Fruit fly (Drosophila melanogaster) whole organism, embryonic: ENCODE measurements around the gene smo.

ENCODE experiments used
- Ada2b ChIP-seq: fragments of 200-800 bp; sonication (Bioruptor generic); IDR thresholded peaks from 2 replicates; pipeline ENCODE4 v1.3.6; 2022; ENCODE audit warnings: missing biosample characterization, missing genetic modification characterization
- B-H2 ChIP-seq: fragments of 200-800 bp; sonication (Bioruptor generic); optimal IDR thresholded peaks from 2 replicates; lab custom pipeline; 2018; ENCODE audit warnings: missing biosample characterization, mild to moderate bottlenecking, missing genetic modification characterization
- Bgb ChIP-seq: fragments of 200-800 bp; sonication (Bioruptor generic); IDR thresholded peaks from 2 replicates; pipeline ENCODE4 v1.3.6; 2022; ENCODE audit warnings: missing biosample characterization, missing genetic modification characterization; ENCODE audit not compliant: partially characterized antibody
- CG10321 ChIP-seq: fragments of 200-800 bp; sonication (Bioruptor generic); IDR thresholded peaks from 2 replicates; pipeline ENCODE4 v1.3.6; 2022; ENCODE audit warnings: missing biosample characterization, missing genetic modification characterization
- CG10959 ChIP-seq: fragments of 200-800 bp; sonication (Bioruptor generic); IDR thresholded peaks from 2 replicates; pipeline ENCODE4 v1.3.6; 2022; ENCODE audit warnings: missing biosample characterization, missing genetic modification characterization
- CG10979 ChIP-seq: fragments of 200-800 bp; sonication (Bioruptor generic); optimal IDR thresholded peaks from 2 replicates; lab custom pipeline; 2018; ENCODE audit warnings: missing biosample characterization, mild to moderate bottlenecking, missing genetic modification characterization, moderate library complexity
- CG12104 ChIP-seq: fragments of 200-800 bp; sonication (Bioruptor generic); optimal IDR thresholded peaks from 3 replicates; lab custom pipeline; 2016; ENCODE audit warnings: missing biosample characterization, missing genetic modification characterization
- CG13296 ChIP-seq: fragments of 200-800 bp; sonication (Bioruptor generic); optimal IDR thresholded peaks from 3 replicates; lab custom pipeline; 2018; ENCODE audit warnings: missing biosample characterization, mild to moderate bottlenecking, missing genetic modification characterization
- CG14710 ChIP-seq: fragments of 200-800 bp; sonication (Bioruptor generic); optimal IDR thresholded peaks from 3 replicates; lab custom pipeline; 2019; ENCODE audit warnings: missing biosample characterization, mild to moderate bottlenecking, missing genetic modification characterization, moderate library complexity
- CG15269 ChIP-seq: fragments of 200-800 bp; sonication (Bioruptor generic); optimal IDR thresholded peaks from 2 replicates; lab custom pipeline; 2018; ENCODE audit warnings: missing biosample characterization, mild to moderate bottlenecking, missing genetic modification characterization, moderate library complexity
- CG1529 ChIP-seq: fragments of 200-800 bp; sonication (Bioruptor generic); optimal IDR thresholded peaks from 3 replicates; lab custom pipeline; 2018; ENCODE audit warnings: missing biosample characterization, missing genetic modification characterization
- CG15601 ChIP-seq: fragments of 200-800 bp; sonication (Bioruptor generic); optimal IDR thresholded peaks from 3 replicates; lab custom pipeline; 2019; ENCODE audit warnings: missing biosample characterization, mild to moderate bottlenecking, missing genetic modification characterization, moderate library complexity
- CG18262 ChIP-seq: fragments of 200-800 bp; optimal IDR thresholded peaks from 3 replicates; lab custom pipeline; 2019; ENCODE audit warnings: missing biosample characterization, mild to moderate bottlenecking, missing genetic modification characterization, moderate library complexity
- CG32772 ChIP-seq: fragments of 200-800 bp; sonication (Bioruptor generic); IDR thresholded peaks from 2 replicates; pipeline ENCODE4 v1.3.6; 2022; ENCODE audit warnings: missing biosample characterization, missing genetic modification characterization
- CG4424 ChIP-seq: fragments of 200-800 bp; sonication (Bioruptor generic); optimal IDR thresholded peaks from 3 replicates; lab custom pipeline; 2016; ENCODE audit warnings: missing biosample characterization, missing genetic modification characterization
- CG7556 ChIP-seq: fragments of 200-800 bp; sonication (Bioruptor generic); optimal IDR thresholded peaks from 2 replicates; lab custom pipeline; 2017; ENCODE audit warnings: missing biosample characterization, mild to moderate bottlenecking, missing genetic modification characterization
- CG8478 ChIP-seq: fragments of >200 bp; optimal IDR thresholded peaks from 2 replicates; lab custom pipeline; 2018
- CG9817 ChIP-seq: fragments of 200-800 bp; sonication (Bioruptor generic); optimal IDR thresholded peaks from 2 replicates; lab custom pipeline; 2018; ENCODE audit warnings: missing biosample characterization, mild to moderate bottlenecking, missing genetic modification characterization, moderate library complexity
- Dip3 ChIP-seq: fragments of 200-800 bp; sonication (Bioruptor generic); optimal IDR thresholded peaks from 3 replicates; lab custom pipeline; 2016; ENCODE audit warnings: missing biosample characterization, missing genetic modification characterization
- Doc2 ChIP-seq: fragments of 200-800 bp; sonication (Bioruptor generic); IDR thresholded peaks from 2 replicates; pipeline ENCODE4 v1.3.6; 2022; ENCODE audit warnings: missing biosample characterization, missing genetic modification characterization
- H15 ChIP-seq: fragments of 200-800 bp; sonication (Bioruptor generic); IDR thresholded peaks from 3 replicates; pipeline ENCODE4 v1.3.6; 2022; ENCODE audit warnings: missing biosample characterization, missing genetic modification characterization
- Hr39 ChIP-seq: fragments of >200 bp; optimal IDR thresholded peaks from 2 replicates; lab custom pipeline; 2017
- MTF-1 ChIP-seq: fragments of 200-800 bp; sonication (Bioruptor generic); optimal IDR thresholded peaks from 2 replicates; lab custom pipeline; 2018; ENCODE audit warnings: missing biosample characterization, mild to moderate bottlenecking, missing genetic modification characterization, borderline replicate concordance
- Mes4 ChIP-seq: fragments of 200-800 bp; sonication (Bioruptor generic); optimal IDR thresholded peaks from 2 replicates; lab custom pipeline; 2016; ENCODE audit warnings: missing biosample characterization, missing genetic modification characterization
- Mrtf ChIP-seq: fragments of 200-800 bp; sonication (Bioruptor generic); IDR thresholded peaks from 3 replicates; pipeline ENCODE4 v1.3.6; 2022; ENCODE audit warnings: missing biosample characterization, missing genetic modification characterization
- Sox100B ChIP-seq: fragments of 200-800 bp; sonication (Bioruptor generic); optimal IDR thresholded peaks from 3 replicates; lab custom pipeline; 2018; ENCODE audit warnings: missing biosample characterization, mild to moderate bottlenecking, missing genetic modification characterization
- Trl ChIP-seq, 3 experiments: fragments of >200 bp in 2 of 3; fragments of 200-800 bp in 1 of 3; sonication (Bioruptor generic) in 1 of 3; optimal IDR thresholded peaks; 2 replicates in 1 of 3; 3 replicates in 2 of 3; lab custom pipeline; 2016 to 2017; ENCODE audit warnings: missing biosample characterization in 1 of 3, missing genetic modification characterization in 1 of 3
- caup ChIP-seq: fragments of 200-800 bp; sonication (Bioruptor generic); optimal IDR thresholded peaks from 3 replicates; lab custom pipeline; 2017; ENCODE audit warnings: missing biosample characterization, mild to moderate bottlenecking, missing genetic modification characterization, moderate library complexity; ENCODE audit not compliant: severe bottlenecking
- crp ChIP-seq, 2 experiments: fragments of 200-800 bp; sonication (Bioruptor generic); optimal IDR thresholded peaks; 2 replicates in 1 of 2; 3 replicates in 1 of 2; lab custom pipeline; 2017; ENCODE audit warnings: missing biosample characterization in 2 of 2, missing genetic modification characterization in 2 of 2, mild to moderate bottlenecking in 1 of 2, moderate library complexity in 1 of 2
- da ChIP-seq: fragments of 200-800 bp; sonication (Bioruptor generic); optimal IDR thresholded peaks from 2 replicates; lab custom pipeline; 2016; ENCODE audit warnings: missing biosample characterization, missing genetic modification characterization
- dan ChIP-seq: fragments of 200-800 bp; sonication (Bioruptor generic); IDR thresholded peaks from 2 replicates; pipeline ENCODE4 v1.3.6; 2022; ENCODE audit warnings: missing biosample characterization, missing genetic modification characterization
- dpn ChIP-seq, 2 experiments: fragments of 200-800 bp; sonication (Bioruptor generic); optimal IDR thresholded peaks; 3 replicates each; lab custom pipeline; 2016; ENCODE audit warnings: missing biosample characterization in 2 of 2, missing genetic modification characterization in 2 of 2
- eve ChIP-seq, 2 experiments: fragments of >200 bp; optimal IDR thresholded peaks; 2 replicates each; lab custom pipeline; 2017; ENCODE audit warnings: missing biosample characterization in 2 of 2, missing genetic modification characterization in 2 of 2
- ewg ChIP-seq: fragments of 200-800 bp; sonication (Bioruptor generic); optimal IDR thresholded peaks from 3 replicates; lab custom pipeline; 2017; ENCODE audit warnings: mild to moderate bottlenecking, missing biosample characterization, missing genetic modification reagents, missing genetic modification characterization
- exex ChIP-seq: fragments of 200-800 bp; sonication (Bioruptor generic); optimal IDR thresholded peaks from 4 replicates; lab custom pipeline; 2018; ENCODE audit warnings: missing biosample characterization, mild to moderate bottlenecking, missing genetic modification characterization, moderate library complexity
- grau ChIP-seq: fragments of 200-800 bp; optimal IDR thresholded peaks from 3 replicates; lab custom pipeline; 2019; ENCODE audit warnings: missing biosample characterization, mild to moderate bottlenecking, missing genetic modification characterization, moderate library complexity
- grn ChIP-seq: fragments of 200-800 bp; sonication (Bioruptor generic); optimal IDR thresholded peaks from 3 replicates; lab custom pipeline; 2017; ENCODE audit warnings: missing biosample characterization, missing genetic modification characterization
- gsb ChIP-seq: fragments of 200-800 bp; sonication (Bioruptor generic); IDR thresholded peaks from 2 replicates; pipeline ENCODE4 v1.3.6; 2022; ENCODE audit warnings: missing biosample characterization, missing genetic modification characterization
- hb ChIP-seq: fragments of 200-800 bp; sonication (Bioruptor generic); IDR thresholded peaks from 3 replicates; pipeline ENCODE4 v1.3.6; 2022; ENCODE audit warnings: missing biosample characterization, missing genetic modification characterization; ENCODE audit not compliant: partially characterized antibody
- jumu ChIP-seq: fragments of 200-800 bp; sonication (Bioruptor generic); optimal IDR thresholded peaks from 3 replicates; lab custom pipeline; 2016; ENCODE audit warnings: missing biosample characterization, missing genetic modification characterization
- kah ChIP-seq: fragments of 200-800 bp; sonication (Bioruptor generic); optimal IDR thresholded peaks from 2 replicates; lab custom pipeline; 2018; ENCODE audit warnings: missing biosample characterization, mild to moderate bottlenecking, missing genetic modification characterization
- ken ChIP-seq: fragments of 200-800 bp; sonication (Bioruptor generic); IDR thresholded peaks from 3 replicates; pipeline ENCODE4 v1.3.6; 2022; ENCODE audit warnings: missing biosample characterization, missing genetic modification characterization
- klu ChIP-seq: fragments of 200-800 bp; sonication (Bioruptor generic); IDR thresholded peaks from 2 replicates; pipeline ENCODE4 v1.3.6; 2022; ENCODE audit warnings: missing biosample characterization, missing genetic modification characterization
- luna ChIP-seq: fragments of 200-800 bp; sonication (Bioruptor generic); optimal IDR thresholded peaks from 2 replicates; lab custom pipeline; 2016; ENCODE audit warnings: missing biosample characterization, missing genetic modification characterization
- mam ChIP-seq: fragments of 200-800 bp; sonication (Bioruptor generic); optimal IDR thresholded peaks from 3 replicates; lab custom pipeline; 2016; ENCODE audit warnings: missing biosample characterization, missing genetic modification characterization
- nerfin-1 ChIP-seq: fragments of 200-800 bp; sonication (Bioruptor generic); optimal IDR thresholded peaks from 3 replicates; lab custom pipeline; 2019; ENCODE audit warnings: missing biosample characterization, mild to moderate bottlenecking, missing genetic modification characterization, moderate library complexity
- pb ChIP-seq: fragments of 200-800 bp; sonication (Bioruptor generic); optimal IDR thresholded peaks from 3 replicates; lab custom pipeline; 2016; ENCODE audit warnings: missing biosample characterization, missing genetic modification characterization
- psq ChIP-seq: fragments of 200-800 bp; sonication (Bioruptor generic); optimal IDR thresholded peaks from 2 replicates; lab custom pipeline; 2017; ENCODE audit warnings: missing biosample characterization, missing genetic modification characterization
- run ChIP-seq: fragments of 200-800 bp; sonication (Bioruptor generic); optimal IDR thresholded peaks from 3 replicates; lab custom pipeline; 2018; ENCODE audit warnings: missing biosample characterization, mild to moderate bottlenecking, missing genetic modification characterization
- shn ChIP-seq: fragments of 200-800 bp; sonication (Bioruptor generic); optimal IDR thresholded peaks from 3 replicates; lab custom pipeline; 2016; ENCODE audit warnings: missing biosample characterization, missing genetic modification characterization
- slbo ChIP-seq: fragments of 200-800 bp; sonication (Bioruptor generic); IDR thresholded peaks from 2 replicates; pipeline ENCODE4 v1.3.6; 2022; ENCODE audit warnings: missing biosample characterization, missing genetic modification characterization

Gene smo

dm6 chr2L:285596-286023 is 8.2 kb downstream of the smo start (continued):
- peak; percentile 26 for TF ChIP-seq B-H2 (GFP tag; lab: Kevin White, UChicago)
- TF ChIP-seq grn (GFP tag; lab: Kevin White, UChicago) = no peak
- peak; percentile 48 for TF ChIP-seq CG9817 (tag; lab: Kevin White, UChicago)
- peak; percentile 50 for TF ChIP-seq shn (GFP tag; lab: Kevin White, UChicago)
- peak; percentile 54 for TF ChIP-seq Dip3
- 0 out of 3 replicates have a peak, but pooled peaks have one; percentile 29 for TF ChIP-seq ken (GFP tag; lab: Robert Waterston, UW)
- TF ChIP-seq Sox100B = peak; percentile 30
- 0 out of 2 replicates have a peak, but pooled peaks have one; percentile 41 for TF ChIP-seq gsb (GFP tag; lab: Robert Waterston, UW)
- TF ChIP-seq run (tag; lab: Kevin White, UChicago) = no peak
- peak; percentile 40 for TF ChIP-seq pb (GFP tag; lab: Kevin White, UChicago)
- TF ChIP-seq ewg (GFP tag; lab: Kevin White, UChicago) = peak; percentile 19
- TF ChIP-seq H15 = no peak
- TF ChIP-seq kah (GFP tag; lab: Kevin White, UChicago) = peak; percentile 27
- TF ChIP-seq psq (GFP tag; lab: Kevin White, UChicago) = no peak
- TF ChIP-seq CG12104 = no peak
- peak; percentile 65 for TF ChIP-seq CG14710 (tag; lab: Kevin White, UChicago)
- no peak for TF ChIP-seq CG4424 (GFP tag; lab: Kevin White, UChicago)
- peak; percentile 22 for TF ChIP-seq nerfin-1
- TF ChIP-seq CG13296 = peak; percentile 54
- TF ChIP-seq Trl (optimal IDR thresholded peaks at IDR 0.05; lab: Kevin White, UChicago) = no peak
- TF ChIP-seq Trl (GFP tag; optimal IDR thresholded peaks at IDR 0.05; lab: Kevin White, UChicago) = peak; percentile 54
- peak; percentile 46 for TF ChIP-seq CG15601
- peak; percentile 24 to 32 for TF ChIP-seq dpn (GFP tag; optimal IDR thresholded peaks at IDR 0.05; lab: Kevin White, UChicago)
- no peak for TF ChIP-seq Mes4 (GFP tag; lab: Kevin White, UChicago)
- TF ChIP-seq Mrtf (GFP tag; lab: Robert Waterston, UW) = no peak
- peak; percentile 71 for TF ChIP-seq caup (GFP tag; lab: Kevin White, UChicago)
- TF ChIP-seq luna = peak; percentile 20
- peak; percentile 38 for TF ChIP-seq CG18262 (tag; lab: Kevin White, UChicago)
- no peak for TF ChIP-seq CG10959 (GFP tag; lab: Robert Waterston, UW)
- peak; percentile 13 for TF ChIP-seq jumu (GFP tag; lab: Kevin White, UChicago)
- peak; percentile 53; the same call in 1 of the 2 replicates for TF ChIP-seq Bgb (GFP tag; lab: Robert Waterston, UW)
- no peak for TF ChIP-seq dan (GFP tag; lab: Robert Waterston, UW)
- TF ChIP-seq Doc2 (GFP tag; lab: Robert Waterston, UW) = no peak
- TF ChIP-seq CG32772 = no peak
- TF ChIP-seq Hr39 (lab: Kevin White, UChicago) = no peak
- TF ChIP-seq CG10321 (GFP tag; lab: Robert Waterston, UW) = no peak
- no peak for TF ChIP-seq exex
- TF ChIP-seq Ada2b (GFP tag; lab: Robert Waterston, UW) = no peak
- TF ChIP-seq eve (GFP tag; optimal IDR thresholded peaks at IDR 0.05; lab: Kevin White, UChicago) = no peak
- TF ChIP-seq CG8478 (lab: Kevin White, UChicago) = no peak
- TF ChIP-seq CG1529 = no peak
- TF ChIP-seq hb (GFP tag; lab: Robert Waterston, UW) = no peak
- TF ChIP-seq mam (GFP tag; lab: Kevin White, UChicago) = peak; percentile 42
- no peak for TF ChIP-seq klu
- TF ChIP-seq MTF-1 (GFP tag; lab: Kevin White, UChicago) = peak; percentile 37
- TF ChIP-seq CG15269 (tag; lab: Kevin White, UChicago) = peak; percentile 61
- peak; percentile 43 for TF ChIP-seq CG7556 (GFP tag; lab: Kevin White, UChicago)
- peak; percentile 12 for TF ChIP-seq da (GFP tag; lab: Kevin White, UChicago)
- TF ChIP-seq grau (tag; lab: Kevin White, UChicago) = peak; percentile 68
- peak in 1 of 2 experiments; percentile 44 for TF ChIP-seq crp (GFP tag; optimal IDR thresholded peaks at IDR 0.05; lab: Kevin White, UChicago)
- TF ChIP-seq CG10979 = peak; percentile 33
- TF ChIP-seq slbo = peak; percentile 61
